Worm (Caenorhabditis elegans) whole organism, mixed stage, embryonic: ENCODE data around the gene W03C9.8.
A peak's percentile ranks its signal among the peaks of the same experiment; 100 is the strongest.

Experiments
- M03D4.4 ChIP-seq: sonication (generic microtip); optimal IDR thresholded peaks from 2 replicates; lab custom pipeline; 2017; ENCODE audit warnings: mild to moderate bottlenecking, missing genetic modification characterization, missing compliant biosample characterization
- bed-3 ChIP-seq: fragments of 200-800 bp; sonication (Bioruptor generic); optimal IDR thresholded peaks from 3 replicates; lab custom pipeline; 2018; ENCODE audit warnings: mild to moderate bottlenecking, missing genetic modification characterization, moderate library complexity, missing compliant biosample characterization
- blmp-1 ChIP-seq: fragments of 150-350 bp; optimal IDR thresholded peaks from 2 replicates; lab custom pipeline; 2014; ENCODE audit warnings: missing biosample characterization, missing genetic modification characterization
- ceh-43 ChIP-seq: fragments of 200-800 bp; sonication (Bioruptor generic); optimal IDR thresholded peaks from 2 replicates; lab custom pipeline; 2018; ENCODE audit warnings: mild to moderate bottlenecking, missing genetic modification characterization, moderate library complexity, missing compliant biosample characterization
- ces-1 ChIP-seq: fragments of 150-350 bp; optimal IDR thresholded peaks from 2 replicates; lab custom pipeline; 2014; ENCODE audit warnings: missing biosample characterization, missing genetic modification reagents, missing genetic modification characterization
- cnd-1 ChIP-seq: fragments of 200-800 bp; sonication (Bioruptor generic); optimal IDR thresholded peaks from 2 replicates; lab custom pipeline; 2018; ENCODE audit warnings: mild to moderate bottlenecking, missing genetic modification characterization, missing compliant biosample characterization
- drap-1 ChIP-seq: fragments of 200-800 bp; sonication (Bioruptor generic); optimal IDR thresholded peaks from 3 replicates; lab custom pipeline; 2018; ENCODE audit warnings: mild to moderate bottlenecking, missing genetic modification characterization, missing compliant biosample characterization
- elt-1 ChIP-seq: sonication (generic microtip); optimal IDR thresholded peaks from 2 replicates; lab custom pipeline; 2017; ENCODE audit warnings: missing genetic modification characterization, mild to moderate bottlenecking, missing compliant biosample characterization, antibody characterized with exemption, moderate library complexity, borderline replicate concordance; ENCODE audit not compliant: insufficient read depth
- elt-3 ChIP-seq: fragments of 150-350 bp; optimal IDR thresholded peaks from 2 replicates; lab custom pipeline; 2014; ENCODE audit warnings: missing biosample characterization, missing genetic modification characterization
- flh-1 ChIP-seq: fragments of 200-800 bp; sonication (Bioruptor generic); optimal IDR thresholded peaks from 2 replicates; lab custom pipeline; 2018; ENCODE audit warnings: mild to moderate bottlenecking, missing genetic modification characterization, moderate library complexity, missing compliant biosample characterization
- ham-2 ChIP-seq: fragments of 200-800 bp; sonication (Bioruptor generic); optimal IDR thresholded peaks from 2 replicates; lab custom pipeline; 2018; ENCODE audit warnings: mild to moderate bottlenecking, missing genetic modification characterization, missing compliant biosample characterization
- hlh-1 ChIP-seq: fragments of 150-350 bp; optimal IDR thresholded peaks from 2 replicates; lab custom pipeline; 2014; ENCODE audit warnings: missing biosample characterization, missing genetic modification reagents, missing genetic modification characterization
- lin-13 ChIP-seq: fragments of 150-350 bp; optimal IDR thresholded peaks from 2 replicates; lab custom pipeline; 2014; ENCODE audit warnings: missing biosample characterization, missing genetic modification characterization
- lin-32 ChIP-seq: fragments of 200-800 bp; sonication (Bioruptor generic); optimal IDR thresholded peaks from 2 replicates; lab custom pipeline; 2018; ENCODE audit warnings: mild to moderate bottlenecking, missing genetic modification characterization, missing compliant biosample characterization
- lsy-2 ChIP-seq: fragments of 150-350 bp; optimal IDR thresholded peaks from 2 replicates; lab custom pipeline; 2014; ENCODE audit warnings: missing biosample characterization, missing genetic modification characterization
- mep-1 ChIP-seq: fragments of 150-350 bp; optimal IDR thresholded peaks from 2 replicates; lab custom pipeline; 2017; ENCODE audit warnings: missing biosample characterization, missing genetic modification reagents, missing genetic modification characterization, inconsistent platforms
- nhr-12 ChIP-seq: fragments of 150-350 bp; optimal IDR thresholded peaks from 2 replicates; lab custom pipeline; 2014; ENCODE audit warnings: missing biosample characterization, missing genetic modification characterization
- nhr-2 ChIP-seq: fragments of 150-350 bp; optimal IDR thresholded peaks from 2 replicates; lab custom pipeline; 2014; ENCODE audit warnings: missing biosample characterization, missing genetic modification characterization
- nhr-237 ChIP-seq: fragments of 150-350 bp; optimal IDR thresholded peaks from 2 replicates; lab custom pipeline; 2014; ENCODE audit warnings: missing biosample characterization, missing genetic modification characterization
- nhr-28 ChIP-seq: fragments of 150-350 bp; optimal IDR thresholded peaks from 2 replicates; lab custom pipeline; 2014; ENCODE audit warnings: missing biosample characterization, missing genetic modification characterization
- nhr-76 ChIP-seq: sonication (generic microtip); optimal IDR thresholded peaks from 2 replicates; lab custom pipeline; 2017; ENCODE audit warnings: missing biosample characterization, missing genetic modification characterization
- sem-2 ChIP-seq: fragments of 200-800 bp; sonication (Bioruptor generic); optimal IDR thresholded peaks from 2 replicates; lab custom pipeline; 2018; ENCODE audit warnings: mild to moderate bottlenecking, missing genetic modification characterization, missing compliant biosample characterization
- snpc-4 ChIP-seq: fragments of 150-350 bp; optimal IDR thresholded peaks from 2 replicates; lab custom pipeline; 2014; ENCODE audit warnings: missing biosample characterization, missing genetic modification characterization
- sptf-1 ChIP-seq: sonication (generic microtip); optimal IDR thresholded peaks from 2 replicates; lab custom pipeline; 2017; ENCODE audit warnings: mild to moderate bottlenecking, missing genetic modification characterization, moderate library complexity, missing compliant biosample characterization
- tbx-8 ChIP-seq: fragments of 200-800 bp; sonication (Bioruptor generic); optimal IDR thresholded peaks from 2 replicates; lab custom pipeline; 2018; ENCODE audit warnings: mild to moderate bottlenecking, missing genetic modification characterization, moderate library complexity, missing compliant biosample characterization
- unc-120 ChIP-seq: sonication (generic microtip); optimal IDR thresholded peaks from 2 replicates; lab custom pipeline; 2017; ENCODE audit warnings: missing genetic modification characterization, missing compliant biosample characterization; ENCODE audit not compliant: poor library complexity, severe bottlenecking
- unc-39 ChIP-seq: fragments of 150-350 bp; optimal IDR thresholded peaks from 2 replicates; lab custom pipeline; 2014; ENCODE audit warnings: missing biosample characterization, missing genetic modification characterization
- zip-8 ChIP-seq: fragments of 150-350 bp; optimal IDR thresholded peaks from 2 replicates; lab custom pipeline; 2014; ENCODE audit warnings: missing biosample characterization, missing genetic modification characterization

W03C9.8 gene

DNA sequence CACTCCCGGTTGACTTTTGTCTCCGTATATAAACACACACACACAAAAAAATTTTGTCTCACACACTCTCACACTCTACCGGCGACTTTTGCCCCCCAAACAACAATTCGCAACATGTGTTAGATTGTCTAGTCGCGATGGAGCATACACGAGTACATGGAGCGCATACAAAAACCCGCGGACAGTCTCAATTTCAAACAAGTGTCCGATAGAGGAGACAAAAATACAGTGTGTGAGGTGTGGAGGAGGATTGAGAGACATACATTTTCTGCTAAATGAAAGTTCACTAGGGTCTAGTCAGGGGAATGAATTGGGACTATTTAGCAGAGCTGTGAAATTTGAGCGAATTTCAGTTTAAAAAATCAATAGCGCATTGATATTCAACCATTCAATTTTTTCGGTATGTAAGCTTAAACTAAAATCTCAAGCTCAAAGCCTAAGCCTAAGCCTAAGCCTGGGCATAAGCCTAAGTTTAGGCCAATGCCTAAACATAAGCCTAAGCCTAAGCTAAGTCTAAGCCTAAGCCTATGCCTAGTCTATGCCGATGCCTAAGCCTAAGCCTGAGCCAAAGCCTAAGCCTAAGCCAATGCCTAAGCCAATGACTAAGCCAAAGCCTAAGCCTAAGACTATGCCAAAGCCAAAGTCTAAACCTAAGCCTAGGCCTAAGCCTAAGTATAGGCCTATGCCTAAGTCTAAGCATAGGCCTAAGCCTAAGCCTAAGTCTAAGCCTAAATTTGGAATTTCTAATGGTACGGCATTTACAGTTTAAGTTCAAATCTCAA is 25.6 kb upstream of the W03C9.8 start:
- no peak for TF ChIP-seq drap-1 (GFP tag; lab: Kevin White, UChicago)
- no peak for TF ChIP-seq sptf-1 (tag; lab: Kevin White, UChicago)
- TF ChIP-seq nhr-76 (tag; lab: Kevin White, UChicago), result no peak
- no peak for TF ChIP-seq zip-8 (tag; lab: Kevin White, UChicago)
- TF ChIP-seq elt-3 (tag; lab: Kevin White, UChicago), result no peak
- TF ChIP-seq unc-39 (tag; lab: Kevin White, UChicago), result no peak
- no peak for TF ChIP-seq snpc-4 (tag; lab: Kevin White, UChicago)
- TF ChIP-seq ces-1 (GFP tag; lab: Kevin White, UChicago), result no peak
- TF ChIP-seq hlh-1 (tag; lab: Kevin White, UChicago), result no peak
- no peak for TF ChIP-seq tbx-8 (GFP tag; lab: Kevin White, UChicago)

DNA sequence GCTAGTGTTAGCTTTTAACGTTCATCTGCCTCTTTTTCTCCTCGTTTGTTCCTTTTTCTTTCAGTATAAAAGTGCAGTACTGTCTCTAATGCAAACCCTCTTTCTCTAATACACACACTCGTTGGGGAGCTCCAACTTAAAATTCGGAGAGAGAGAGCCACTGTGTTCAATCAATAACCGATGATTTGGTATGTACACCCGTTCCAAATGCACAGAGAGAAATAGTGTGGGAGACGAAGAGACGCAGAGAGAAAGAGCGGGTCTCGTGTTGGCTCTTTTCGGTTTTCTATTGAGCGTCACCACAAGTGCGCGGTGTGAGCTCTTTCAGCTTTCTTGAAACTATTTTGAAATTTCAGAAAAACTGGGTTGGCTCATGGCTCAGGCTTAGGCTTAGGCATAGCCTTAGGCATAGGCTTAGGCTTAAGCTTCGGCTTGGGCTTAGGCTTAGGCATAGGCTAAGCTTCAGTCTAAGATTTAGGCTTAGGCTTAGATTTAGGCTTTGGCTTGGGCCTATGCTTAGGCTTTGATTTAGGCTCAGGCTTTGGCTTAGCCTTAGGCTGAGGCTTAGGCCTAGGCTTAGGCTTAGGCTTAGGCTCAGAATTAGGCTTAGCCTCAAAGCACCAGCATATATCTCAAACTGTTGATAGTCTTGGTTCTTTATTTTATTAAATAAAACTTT is 24.8 kb upstream of the W03C9.8 start:
- TF ChIP-seq ham-2 (GFP tag; lab: Kevin White, UChicago), result peak; percentile 20
- TF ChIP-seq nhr-237 (tag; lab: Kevin White, UChicago), result no peak
- TF ChIP-seq bed-3, result no peak

ce11 chrII:11925203-11925602 is 23.4 kb upstream of the W03C9.8 start:
- no peak for TF ChIP-seq elt-1 (tag; lab: Kevin White, UChicago)
- TF ChIP-seq hlh-1 (tag; lab: Kevin White, UChicago), result no peak
- no peak for TF ChIP-seq ceh-43 (GFP tag; lab: Kevin White, UChicago)
- TF ChIP-seq unc-120, result no peak
- no peak for TF ChIP-seq blmp-1 (tag; lab: Kevin White, UChicago)
- no peak for TF ChIP-seq nhr-76 (tag; lab: Kevin White, UChicago)
- TF ChIP-seq lin-32 (GFP tag; lab: Kevin White, UChicago), result no peak
- no peak for TF ChIP-seq tbx-8 (GFP tag; lab: Kevin White, UChicago)
- no peak for TF ChIP-seq cnd-1 (tag; lab: Kevin White, UChicago)
- no peak for TF ChIP-seq nhr-2 (tag; lab: Kevin White, UChicago)
- no peak for TF ChIP-seq M03D4.4
- TF ChIP-seq nhr-28 (tag; lab: Kevin White, UChicago), result no peak

ce11 chrII:11926501-11926900 is 22.1 kb upstream of the W03C9.8 start:
- TF ChIP-seq lin-13, result no peak
- TF ChIP-seq mep-1 (tag; lab: Kevin White, UChicago), result no peak
- TF ChIP-seq lsy-2, result peak; percentile 44
- no peak for TF ChIP-seq zip-8 (tag; lab: Kevin White, UChicago)
- no peak for TF ChIP-seq flh-1

DNA sequence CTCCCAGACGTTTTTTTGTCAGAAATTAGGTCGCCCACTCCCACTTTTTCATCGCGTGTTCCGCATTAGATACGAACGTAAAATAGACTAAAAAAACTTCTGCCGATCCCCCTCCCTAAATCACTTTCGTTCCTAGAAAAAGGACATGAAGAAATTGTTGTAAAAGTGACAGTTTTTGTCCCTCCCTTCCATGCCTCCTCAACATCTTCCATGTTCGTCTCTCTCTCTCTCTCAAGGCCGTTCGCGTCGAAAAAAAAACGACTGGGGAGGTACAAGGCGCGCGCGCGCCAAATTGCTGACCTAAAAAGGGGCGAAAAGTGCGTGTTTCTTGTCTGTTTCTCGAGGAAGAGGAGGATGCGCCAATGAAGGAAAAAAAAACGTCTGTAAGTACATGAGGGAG is 19.8 kb upstream of the W03C9.8 start:
- TF ChIP-seq sem-2 (GFP tag; lab: Kevin White, UChicago) (no peak), nhr-12 (tag; lab: Kevin White, UChicago) (no peak), zip-8 (tag; lab: Kevin White, UChicago) (no peak), hlh-1 (tag; lab: Kevin White, UChicago) (no peak), drap-1 (GFP tag; lab: Kevin White, UChicago) (no peak), nhr-237 (tag; lab: Kevin White, UChicago) (no peak), lsy-2 (no peak), nhr-28 (tag; lab: Kevin White, UChicago) (no peak), snpc-4 (tag; lab: Kevin White, UChicago) (no peak), lin-32 (GFP tag; lab: Kevin White, UChicago) (no peak), ham-2 (GFP tag; lab: Kevin White, UChicago) (no peak)
- TF ChIP-seq, all 35 proteins: peak for 0
